Worm (Caenorhabditis elegans): Measurements from ENCODE around the gene sru-18.
"Not testable (repeated sequence)": the region's sequence is repeated elsewhere in the genome, so short reads cannot be mapped to it uniquely, and the experiment has no call there.

sru-18 gene

DNA sequence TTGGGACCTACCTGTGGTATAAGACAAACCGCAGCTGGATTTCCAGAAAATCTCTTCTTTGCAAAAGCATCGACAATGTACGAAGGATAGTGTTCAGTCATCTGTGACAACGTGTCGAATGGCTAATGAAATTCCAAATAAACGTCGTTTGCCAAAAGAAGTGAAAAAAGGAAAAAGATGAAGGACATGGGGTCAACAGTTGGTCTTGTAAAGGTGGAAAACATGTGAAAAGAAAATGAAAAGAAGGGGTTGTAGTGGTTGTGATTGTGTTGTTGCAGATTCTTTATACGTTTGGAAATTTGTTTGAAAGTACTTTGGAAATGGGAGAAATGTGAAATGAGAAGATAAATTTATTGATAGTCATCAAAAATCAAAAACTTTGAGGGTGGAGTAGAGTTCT is 25.1 kb upstream of the sru-18 start, which contains the start of gene T04A11.1:
Gene T04A11.1 (minus strand): TSS at position 101 of the 400 bp plus-strand sequence.
- TF ChIP-seq pes-1 (GFP tag; IDR thresholded peaks at IDR 0.05); tbx-37 (GFP tag; conservative IDR thresholded peaks at IDR 0.05); ets-7 (tag; optimal IDR thresholded peaks at IDR 0.05): not testable (repeated sequence)

DNA sequence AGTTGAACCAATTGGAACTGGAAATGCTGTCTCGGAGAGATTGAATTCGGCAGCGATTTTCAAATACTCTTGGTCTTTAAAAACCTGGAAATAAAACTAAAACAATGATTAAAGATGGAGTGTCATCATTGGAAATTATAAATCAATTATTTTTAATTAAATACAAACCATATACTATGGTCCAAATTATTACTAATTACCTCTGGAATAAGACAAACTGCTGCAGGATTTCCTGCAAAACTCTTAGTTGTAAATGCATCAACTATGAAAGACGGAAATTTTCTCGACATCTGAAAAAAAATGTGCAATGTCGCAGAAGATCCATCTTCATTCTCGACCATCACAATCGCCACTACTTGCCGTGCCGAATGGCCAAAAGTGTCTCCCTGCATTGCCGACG is 23.3 kb upstream of the sru-18 start, which contains the start of gene igdb-1:
Gene igdb-1 (plus strand): TSS at position 301 of the 400 bp plus-strand sequence.
- not testable (repeated sequence) for TF ChIP-seq flt-1 (GFP tag; IDR thresholded peaks at IDR 0.05); scrt-1 (GFP tag; IDR thresholded peaks at IDR 0.05); hmbx-1 (tag; optimal IDR thresholded peaks at IDR 0.05)

DNA sequence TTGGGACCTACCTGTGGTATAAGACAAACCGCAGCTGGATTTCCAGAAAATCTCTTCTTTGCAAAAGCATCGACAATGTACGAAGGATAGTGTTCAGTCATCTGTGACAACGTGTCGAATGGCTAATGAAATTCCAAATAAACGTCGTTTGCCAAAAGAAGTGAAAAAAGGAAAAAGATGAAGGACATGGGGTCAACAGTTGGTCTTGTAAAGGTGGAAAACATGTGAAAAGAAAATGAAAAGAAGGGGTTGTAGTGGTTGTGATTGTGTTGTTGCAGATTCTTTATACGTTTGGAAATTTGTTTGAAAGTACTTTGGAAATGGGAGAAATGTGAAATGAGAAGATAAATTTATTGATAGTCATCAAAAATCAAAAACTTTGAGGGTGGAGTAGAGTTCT is 17.6 kb upstream of the sru-18 start, which contains the start of gene T04A11.4:
Gene T04A11.4 (minus strand): TSS at position 101 of the 400 bp plus-strand sequence.
- TF ChIP-seq ama-1 (optimal IDR thresholded peaks at IDR 0.05); hmbx-1 (tag; optimal IDR thresholded peaks at IDR 0.05); tbx-37 (GFP tag; conservative IDR thresholded peaks at IDR 0.05): not testable (repeated sequence)

DNA sequence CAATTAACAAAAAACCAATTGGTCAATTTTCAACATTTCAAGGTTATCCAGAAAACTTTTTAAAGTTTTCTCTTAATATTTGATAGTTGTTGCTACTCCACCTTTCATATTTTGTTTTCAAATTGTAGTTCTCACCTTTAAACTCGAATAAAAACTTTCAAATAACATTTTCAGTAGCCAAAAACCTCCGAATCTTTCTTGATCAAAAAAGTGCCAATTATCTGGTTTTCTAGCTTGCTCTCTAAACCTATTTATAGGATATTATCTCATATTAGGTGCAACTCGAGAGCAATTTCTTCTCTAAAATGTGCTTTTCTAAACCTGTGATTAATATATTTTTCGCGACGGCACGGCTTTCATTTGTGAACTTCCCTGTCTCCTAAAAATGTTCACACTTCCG is 14.9 kb upstream of the sru-18 start, which contains the start of gene sru-26:
Gene sru-26 (plus strand): TSS at position 301 of the 400 bp plus-strand sequence.
- TF ChIP-seq pes-1 (GFP tag; IDR thresholded peaks at IDR 0.05) = no peak
- TF ChIP-seq scrt-1 (GFP tag; IDR thresholded peaks at IDR 0.05) = no peak
- TF ChIP-seq F13C5.2 (tag; optimal IDR thresholded peaks at IDR 0.05) = no peak
- no peak for TF ChIP-seq hmbx-1 (tag; optimal IDR thresholded peaks at IDR 0.05)
- no peak for TF ChIP-seq sea-1 (GFP tag; conservative IDR thresholded peaks at IDR 0.05)

DNA sequence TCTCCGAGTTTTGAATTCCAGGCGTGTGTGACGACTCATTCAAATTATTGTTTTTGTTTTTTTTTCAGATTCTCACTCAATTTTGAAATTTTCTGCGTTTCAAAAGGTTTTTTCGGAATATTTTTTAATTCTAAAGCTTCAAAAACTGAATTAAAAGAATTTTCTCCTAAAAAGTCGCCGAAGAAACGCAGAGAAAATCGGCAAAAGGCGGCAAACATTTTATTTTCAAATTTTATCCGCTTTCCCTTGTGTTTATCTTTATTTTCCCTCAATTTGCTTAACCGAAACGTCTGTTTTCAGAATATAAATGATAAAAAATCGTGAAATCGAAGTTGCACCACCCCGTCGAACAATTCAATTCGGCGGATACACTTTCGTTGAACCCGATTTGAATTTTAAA is 11.6 kb upstream of the sru-18 start, which contains the start of gene him-6:
Gene him-6 (plus strand): TSS at position 301 of the 400 bp plus-strand sequence.
- no peak for TF ChIP-seq tbx-11 (GFP tag; IDR thresholded peaks at IDR 0.05)
- TF ChIP-seq ceh-13 (GFP tag; optimal IDR thresholded peaks at IDR 0.05) = no peak
- no peak for TF ChIP-seq scrt-1 (GFP tag; IDR thresholded peaks at IDR 0.05)
- no peak for TF ChIP-seq hmg-4 (GFP tag; optimal IDR thresholded peaks at IDR 0.05)
- TF ChIP-seq tra-4 (tag; optimal IDR thresholded peaks at IDR 0.05) = no peak
- no peak for TF ChIP-seq hmbx-1 (tag; optimal IDR thresholded peaks at IDR 0.05)
- TF ChIP-seq ceh-36 (tag; optimal IDR thresholded peaks at IDR 0.05) = no peak
- no peak for TF ChIP-seq tbx-37 (GFP tag; conservative IDR thresholded peaks at IDR 0.05)
- TF ChIP-seq ama-1 (optimal IDR thresholded peaks at IDR 0.05) = no peak
- no peak for TF ChIP-seq B0310.2 (tag; optimal IDR thresholded peaks at IDR 0.05)

DNA sequence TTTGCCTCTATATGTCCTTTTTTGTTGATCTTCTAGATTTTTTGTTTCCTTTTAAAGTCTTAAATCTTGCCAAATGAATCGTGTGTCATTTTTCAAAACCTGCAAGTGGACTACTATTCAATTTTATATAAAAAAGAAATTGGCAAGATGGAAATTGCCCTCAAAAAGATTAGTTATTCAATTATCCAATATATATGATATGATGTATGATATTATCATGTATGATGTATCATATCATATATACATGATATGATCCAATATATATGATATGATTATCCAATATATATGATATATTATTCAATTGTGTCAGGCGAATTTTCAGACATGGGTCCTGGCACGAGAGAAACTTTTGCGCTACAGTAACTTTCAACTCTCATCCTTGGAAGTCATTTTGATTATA is 6.9 kb upstream of the sru-18 start, which contains the start of gene sru-20:
Gene sru-20 (plus strand): TSS at position 301 of the 400 bp plus-strand sequence.
- TF ChIP-seq hmg-4 (GFP tag; optimal IDR thresholded peaks at IDR 0.05) (no peak), sea-1 (GFP tag; conservative IDR thresholded peaks at IDR 0.05) (no peak), B0310.2 (tag; optimal IDR thresholded peaks at IDR 0.05) (no peak), ceh-13 (GFP tag; optimal IDR thresholded peaks at IDR 0.05) (no peak), pes-1 (GFP tag; IDR thresholded peaks at IDR 0.05) (no peak), tra-4 (tag; optimal IDR thresholded peaks at IDR 0.05) (no peak), scrt-1 (GFP tag; IDR thresholded peaks at IDR 0.05) (no peak)

DNA sequence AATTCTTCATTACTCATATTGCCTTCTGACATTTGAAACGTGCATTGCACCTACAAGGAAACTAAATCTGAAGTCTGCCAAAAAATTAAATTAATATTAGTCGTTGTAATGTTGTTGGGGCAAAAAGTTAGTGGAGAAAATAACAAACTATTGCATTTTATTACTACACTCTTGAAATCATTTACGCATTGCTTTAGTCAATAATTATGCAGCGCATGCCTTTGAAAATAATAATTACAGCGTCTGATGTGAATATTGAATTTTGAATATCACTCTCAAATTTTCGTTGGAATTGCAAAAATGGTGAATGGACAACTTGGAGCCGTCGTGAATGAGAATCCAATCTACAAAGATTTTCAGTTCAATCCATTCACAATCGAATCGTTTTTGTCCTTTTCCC is 3.8 kb upstream of the sru-18 start, which contains the start of gene sru-19:
Gene sru-19 (plus strand): TSS at position 301 of the 400 bp plus-strand sequence.
- TF ChIP-seq flt-1 (GFP tag; IDR thresholded peaks at IDR 0.05) (no peak), aly-1 (tag; optimal IDR thresholded peaks at IDR 0.05) (no peak), ceh-36 (tag; optimal IDR thresholded peaks at IDR 0.05) (no peak), tra-4 (tag; optimal IDR thresholded peaks at IDR 0.05) (no peak), tbx-37 (GFP tag; conservative IDR thresholded peaks at IDR 0.05) (no peak), F13C5.2 (tag; optimal IDR thresholded peaks at IDR 0.05) (no peak), hmg-4 (GFP tag; optimal IDR thresholded peaks at IDR 0.05) (no peak), ets-7 (tag; optimal IDR thresholded peaks at IDR 0.05) (no peak)

DNA sequence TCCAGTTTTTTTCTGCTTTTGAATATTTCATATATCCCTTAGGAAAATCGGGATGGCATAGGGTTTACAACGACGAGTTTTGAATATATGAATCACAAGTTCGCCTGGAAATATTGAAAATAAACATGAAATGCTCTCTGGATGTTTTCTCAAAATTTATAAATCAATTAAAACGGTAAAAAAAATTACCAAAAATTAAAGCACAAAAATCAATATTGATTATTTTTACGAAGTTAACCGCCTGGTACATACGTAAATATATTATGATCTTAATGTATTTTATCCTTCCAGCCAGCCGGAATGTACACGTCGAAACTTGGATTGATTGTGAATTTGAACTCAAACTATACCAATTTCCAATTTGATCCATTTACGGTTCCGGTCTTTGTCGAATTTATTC is 3.3 kb downstream of the sru-18 start, which contains the start of gene sru-17:
Gene sru-17 (plus strand): TSS at position 301 of the 400 bp plus-strand sequence.
- not testable (repeated sequence) for TF ChIP-seq flt-1 (GFP tag; IDR thresholded peaks at IDR 0.05); ama-1 (optimal IDR thresholded peaks at IDR 0.05); ceh-36 (tag; optimal IDR thresholded peaks at IDR 0.05)

DNA sequence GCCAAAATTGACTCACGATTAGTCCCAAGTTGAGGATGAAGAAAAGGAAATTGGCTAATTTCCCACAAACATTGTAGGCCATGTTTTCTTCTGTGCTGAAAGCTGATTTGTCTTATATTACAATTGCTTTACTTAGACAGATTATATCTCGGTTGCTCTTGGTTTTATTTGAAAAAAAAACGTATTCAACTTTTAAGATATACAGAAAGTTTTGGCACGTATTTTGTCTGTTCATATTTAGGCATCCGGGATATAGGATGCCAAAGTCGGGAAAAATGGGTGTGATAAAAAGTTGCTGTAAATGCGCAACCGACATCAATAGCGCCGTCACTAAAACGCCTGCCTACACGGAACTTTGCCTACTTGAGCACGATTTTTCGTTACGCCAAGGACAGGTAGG is 18.1 kb downstream of the sru-18 start, which contains the start of gene tsp-4:
Gene tsp-4 (minus strand): TSS at position 101 of the 400 bp plus-strand sequence.
- TF ChIP-seq ama-1 (optimal IDR thresholded peaks at IDR 0.05) (no peak), tbx-11 (GFP tag; IDR thresholded peaks at IDR 0.05) (no peak), ceh-36 (tag; optimal IDR thresholded peaks at IDR 0.05) (no peak), hmbx-1 (tag; optimal IDR thresholded peaks at IDR 0.05) (no peak)

DNA sequence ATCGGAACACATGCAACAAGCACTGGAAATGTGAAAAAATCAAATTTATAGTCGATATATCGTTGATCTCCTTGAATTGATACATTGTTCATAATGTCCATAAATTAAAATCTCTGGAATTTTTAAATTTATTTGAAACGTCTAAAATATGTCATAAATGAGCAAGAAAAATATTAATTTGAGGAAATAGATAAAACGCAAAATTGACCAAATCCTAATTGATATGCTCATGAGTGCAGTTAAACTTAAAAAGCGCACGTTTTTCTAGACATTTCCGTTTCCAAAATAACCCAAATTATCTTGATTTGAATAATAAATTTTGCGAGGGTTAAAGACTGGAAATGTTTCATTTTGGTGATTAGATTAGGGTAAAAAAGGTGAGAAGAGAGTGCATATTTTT is 20.5 kb downstream of the sru-18 start, which contains the start of gene sru-13:
Gene sru-13 (minus strand): TSS at position 101 of the 400 bp plus-strand sequence.
- no peak for TF ChIP-seq flt-1 (GFP tag; IDR thresholded peaks at IDR 0.05)
- no peak for TF ChIP-seq aly-1 (tag; optimal IDR thresholded peaks at IDR 0.05)
- TF ChIP-seq pes-1 (GFP tag; IDR thresholded peaks at IDR 0.05) = no peak
- no peak for TF ChIP-seq scrt-1 (GFP tag; IDR thresholded peaks at IDR 0.05)
- no peak for TF ChIP-seq ceh-36 (tag; optimal IDR thresholded peaks at IDR 0.05)
- no peak for TF ChIP-seq F13C5.2 (tag; optimal IDR thresholded peaks at IDR 0.05)
- TF ChIP-seq ceh-13 (GFP tag; optimal IDR thresholded peaks at IDR 0.05) = no peak
- TF ChIP-seq hnd-1 (tag; optimal IDR thresholded peaks at IDR 0.05) = no peak
- no peak for TF ChIP-seq hmg-4 (GFP tag; optimal IDR thresholded peaks at IDR 0.05)

All from whole organism, early embryonic.